Fruit fly (Drosophila melanogaster) whole organism, embryonic: ENCODE measurements around the gene Ptp69D.

Experiments
- H2.0 ChIP-seq: fragments of 200-800 bp; sonication (Bioruptor generic); IDR thresholded peaks from 2 replicates; pipeline ENCODE4 v1.3.6; 2022; ENCODE audit warnings: missing biosample characterization, missing genetic modification characterization
- HLH54F ChIP-seq: fragments of 200-800 bp; sonication (Bioruptor generic); optimal IDR thresholded peaks from 3 replicates; lab custom pipeline; 2016; ENCODE audit warnings: missing biosample characterization, missing genetic modification characterization
- bsh ChIP-seq, 2 experiments: fragments of 200-800 bp; sonication (Bioruptor generic); optimal IDR thresholded peaks; 2 replicates each; lab custom pipeline; 2017 to 2018; ENCODE audit warnings: mild to moderate bottlenecking in 2 of 2, missing biosample characterization in 2 of 2, missing genetic modification characterization in 2 of 2, moderate library complexity in 1 of 2
- sob ChIP-seq: fragments of 200-800 bp; sonication (Bioruptor generic); IDR thresholded peaks from 2 replicates; pipeline ENCODE4 v1.3.6; 2022; ENCODE audit warnings: missing biosample characterization, missing genetic modification characterization
- trh ChIP-seq: fragments of 200-800 bp; sonication (Bioruptor generic); optimal IDR thresholded peaks from 2 replicates; lab custom pipeline; 2016; ENCODE audit warnings: missing biosample characterization, missing genetic modification characterization

DNA sequence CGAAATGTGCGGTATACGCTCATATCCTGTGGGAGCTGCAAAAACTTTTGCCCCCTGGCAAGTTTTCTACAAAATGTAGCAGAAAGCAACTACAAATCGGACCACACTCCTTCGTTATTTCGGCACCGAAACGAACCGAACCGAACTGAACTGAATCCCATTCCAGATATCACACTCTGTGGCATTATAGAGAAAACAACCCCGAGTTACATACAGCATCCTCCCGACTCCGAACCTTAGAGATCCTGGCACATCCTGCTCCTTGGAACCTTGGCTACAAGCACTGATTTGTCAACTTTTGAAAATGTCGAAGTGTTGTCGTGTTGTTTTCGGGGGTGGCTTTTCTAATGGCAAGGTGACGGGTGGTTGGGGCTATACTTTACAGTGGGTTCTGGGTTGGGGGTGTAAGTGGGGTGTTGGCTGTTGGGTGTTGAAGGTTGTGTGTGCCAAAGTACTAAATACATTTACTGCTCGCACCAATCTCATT lies 34.2 kb upstream of the Ptp69D start:
- TF ChIP-seq bsh (GFP tag; optimal IDR thresholded peaks at IDR 0.05; lab: Kevin White, UChicago), result no peak
- TF ChIP-seq sob (GFP tag; lab: Robert Waterston, UW), result no peak
- TF ChIP-seq trh (GFP tag; lab: Kevin White, UChicago), result no peak
- no peak for TF ChIP-seq HLH54F
- TF ChIP-seq H2.0 (GFP tag; lab: Robert Waterston, UW), result no peak
